Worm (Caenorhabditis elegans) whole organism, late embryonic: Measurements from ENCODE around the gene B0024.11.

Experiments used
- C08G9.2 ChIP-seq: sonication (generic microtip); optimal IDR thresholded peaks from 2 replicates; lab custom pipeline; 2016; ENCODE audit warnings: mild to moderate bottlenecking, missing genetic modification characterization, moderate library complexity, missing compliant biosample characterization
- C38D4.7 ChIP-seq: fragments of 200-800 bp; sonication (Bioruptor generic); optimal IDR thresholded peaks from 2 replicates; lab custom pipeline; 2018; ENCODE audit warnings: mild to moderate bottlenecking, missing genetic modification characterization, moderate library complexity, missing compliant biosample characterization
- K09A11.1 ChIP-seq: sonication (generic microtip); optimal IDR thresholded peaks from 2 replicates; lab custom pipeline; 2017; ENCODE audit warnings: antibody characterized with exemption, mild to moderate bottlenecking, missing genetic modification characterization, missing compliant biosample characterization; ENCODE audit not compliant: insufficient read depth
- ahr-1 ChIP-seq: sonication (generic microtip); optimal IDR thresholded peaks from 2 replicates; lab custom pipeline; 2016; ENCODE audit warnings: missing genetic modification characterization, missing compliant biosample characterization
- ama-1 ChIP-seq: fragments of 150-350 bp; optimal IDR thresholded peaks from 2 replicates; lab custom pipeline; 2014
- ceh-18 ChIP-seq: sonication (generic microtip); optimal IDR thresholded peaks from 2 replicates; lab custom pipeline; 2016; ENCODE audit warnings: missing genetic modification characterization, missing compliant biosample characterization
- ceh-19 ChIP-seq: fragments of 200-800 bp; sonication (Bioruptor generic); optimal IDR thresholded peaks from 2 replicates; lab custom pipeline; 2018; ENCODE audit warnings: mild to moderate bottlenecking, missing genetic modification characterization, missing compliant biosample characterization
- ceh-2 ChIP-seq: sonication (generic microtip); optimal IDR thresholded peaks from 2 replicates; lab custom pipeline; 2016; ENCODE audit warnings: missing genotype, missing genetic modification characterization, missing compliant biosample characterization
- ceh-22 ChIP-seq: sonication (generic microtip); optimal IDR thresholded peaks from 2 replicates; lab custom pipeline; 2017; ENCODE audit warnings: missing biosample characterization, missing genetic modification characterization
- ceh-24 ChIP-seq: sonication (generic microtip); optimal IDR thresholded peaks from 2 replicates; lab custom pipeline; 2016; ENCODE audit warnings: mild to moderate bottlenecking, missing genetic modification characterization, missing compliant biosample characterization
- ceh-34 ChIP-seq: sonication (generic microtip); optimal IDR thresholded peaks from 2 replicates; lab custom pipeline; 2016; ENCODE audit warnings: mild to moderate bottlenecking, missing genetic modification characterization, missing compliant biosample characterization
- ceh-48 ChIP-seq: sonication (generic microtip); optimal IDR thresholded peaks from 2 replicates; lab custom pipeline; 2016; ENCODE audit warnings: missing genetic modification characterization, inconsistent platforms, missing compliant biosample characterization
- ceh-6 ChIP-seq: fragments of 200-800 bp; sonication (Bioruptor generic); optimal IDR thresholded peaks from 2 replicates; lab custom pipeline; 2018; ENCODE audit warnings: mild to moderate bottlenecking, missing genetic modification characterization, missing compliant biosample characterization
- ceh-9 ChIP-seq: sonication (generic microtip); optimal IDR thresholded peaks from 2 replicates; lab custom pipeline; 2016; ENCODE audit warnings: mild to moderate bottlenecking, missing genetic modification characterization, inconsistent platforms, missing compliant biosample characterization
- dmd-4 ChIP-seq: sonication (generic microtip); optimal IDR thresholded peaks from 2 replicates; lab custom pipeline; 2016; ENCODE audit warnings: borderline replicate concordance, missing genetic modification characterization, missing compliant biosample characterization
- dve-1 ChIP-seq: sonication (generic microtip); optimal IDR thresholded peaks from 2 replicates; lab custom pipeline; 2017; ENCODE audit warnings: antibody characterized with exemption, mild to moderate bottlenecking, missing genetic modification characterization, missing compliant biosample characterization
- elt-2 ChIP-seq: sonication (generic microtip); optimal IDR thresholded peaks from 2 replicates; lab custom pipeline; 2016; ENCODE audit warnings: missing genetic modification reagents, missing genetic modification characterization, missing compliant biosample characterization
- elt-4 ChIP-seq: sonication (generic microtip); optimal IDR thresholded peaks from 2 replicates; lab custom pipeline; 2016; ENCODE audit warnings: missing genetic modification characterization, missing compliant biosample characterization
- eyg-1 ChIP-seq: sonication (generic microtip); optimal IDR thresholded peaks from 2 replicates; lab custom pipeline; 2016; ENCODE audit warnings: missing genotype, missing genetic modification characterization, missing compliant biosample characterization
- fkh-10 ChIP-seq: fragments of 150-350 bp; optimal IDR thresholded peaks from 2 replicates; lab custom pipeline; 2014; ENCODE audit warnings: missing biosample characterization, missing genetic modification reagents, missing genetic modification characterization
- gmeb-2 ChIP-seq: sonication (generic microtip); optimal IDR thresholded peaks from 2 replicates; lab custom pipeline; 2016; ENCODE audit warnings: missing genetic modification characterization, inconsistent platforms, missing compliant biosample characterization
- hlh-6 ChIP-seq: sonication (generic microtip); optimal IDR thresholded peaks from 2 replicates; lab custom pipeline; 2016; ENCODE audit warnings: missing genotype, missing genetic modification characterization, missing compliant biosample characterization
- madf-2 ChIP-seq: sonication (generic microtip); optimal IDR thresholded peaks from 2 replicates; lab custom pipeline; 2017; ENCODE audit warnings: missing genetic modification characterization, missing compliant biosample characterization
- nhr-11 ChIP-seq: fragments of 150-350 bp; optimal IDR thresholded peaks from 2 replicates; lab custom pipeline; 2014; ENCODE audit warnings: missing biosample characterization, missing genetic modification characterization
- pat-9 ChIP-seq: fragments of 200-800 bp; sonication (Bioruptor generic); optimal IDR thresholded peaks from 2 replicates; lab custom pipeline; 2018; ENCODE audit warnings: mild to moderate bottlenecking, missing genetic modification characterization, moderate library complexity, missing compliant biosample characterization
- pha-2 ChIP-seq: sonication (generic microtip); optimal IDR thresholded peaks from 2 replicates; lab custom pipeline; 2017; ENCODE audit warnings: mild to moderate bottlenecking, missing genetic modification characterization, missing compliant biosample characterization
- pqm-1 ChIP-seq: sonication (generic microtip); optimal IDR thresholded peaks from 2 replicates; lab custom pipeline; 2016; ENCODE audit warnings: missing genetic modification characterization, missing compliant biosample characterization
- ref-2 ChIP-seq: sonication (generic microtip); optimal IDR thresholded peaks from 2 replicates; lab custom pipeline; 2016; ENCODE audit warnings: missing genetic modification characterization, missing compliant biosample characterization
- rnt-1 ChIP-seq: sonication (generic microtip); optimal IDR thresholded peaks from 2 replicates; lab custom pipeline; 2016; ENCODE audit warnings: missing genetic modification characterization, missing compliant biosample characterization
- sdc-2 ChIP-seq: sonication (generic microtip); optimal IDR thresholded peaks from 2 replicates; lab custom pipeline; 2016; ENCODE audit warnings: missing genotype, missing genetic modification characterization, missing compliant biosample characterization
- sox-4 ChIP-seq: sonication (generic microtip); optimal IDR thresholded peaks from 2 replicates; lab custom pipeline; 2017; ENCODE audit warnings: mild to moderate bottlenecking, missing genetic modification characterization, inconsistent platforms, missing compliant biosample characterization
- syd-9 ChIP-seq: sonication (generic microtip); optimal IDR thresholded peaks from 2 replicates; lab custom pipeline; 2016; ENCODE audit warnings: mild to moderate bottlenecking, missing genetic modification characterization, moderate library complexity, missing compliant biosample characterization
- unc-3 ChIP-seq, 2 experiments: fragments of 200-800 bp in 1 of 2; sonication (Bioruptor generic) in 1 of 2; sonication (generic microtip) in 1 of 2; conservative IDR thresholded peaks in 1 of 2; optimal IDR thresholded peaks in 1 of 2; 2 replicates each; pipeline versions ENCODE4 v1.3.6 to Lab custom; 2016 to 2022; ENCODE audit warnings: missing compliant biosample characterization in 2 of 2, missing genetic modification characterization in 2 of 2, missing genetic modification reagents in 1 of 2
- unc-55 ChIP-seq: sonication (generic microtip); optimal IDR thresholded peaks from 2 replicates; lab custom pipeline; 2017; ENCODE audit warnings: missing biosample characterization, missing genetic modification reagents, missing genetic modification characterization
- unc-86 ChIP-seq: sonication (generic microtip); optimal IDR thresholded peaks from 2 replicates; lab custom pipeline; 2016; ENCODE audit warnings: missing genetic modification characterization, missing compliant biosample characterization
- ztf-16 ChIP-seq: sonication (generic microtip); optimal IDR thresholded peaks from 2 replicates; lab custom pipeline; 2017; ENCODE audit warnings: missing genetic modification characterization, missing compliant biosample characterization

The B0024.11 gene

DNA sequence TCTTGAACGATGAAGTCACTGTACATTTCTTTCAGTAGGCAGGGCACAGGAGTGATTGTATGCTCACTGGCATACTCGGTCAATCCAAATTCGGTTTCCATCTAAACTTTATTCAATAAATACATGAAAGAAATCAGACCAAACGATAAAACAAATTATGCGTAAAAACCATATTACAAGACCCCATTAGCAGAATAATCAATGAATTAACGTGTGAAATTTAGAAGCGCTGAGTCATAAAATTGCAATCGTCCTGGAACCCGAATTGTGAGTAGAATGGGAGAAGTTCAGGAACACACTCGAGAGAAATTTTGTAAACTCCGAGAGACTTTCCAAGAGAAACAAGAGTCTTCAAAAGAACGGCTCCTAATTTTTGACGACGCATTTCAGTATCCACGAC is at the start of gene B0024.11:
B0024.11 (minus strand) TSS at position 101 of the 400 bp plus-strand sequence.
- TF ChIP-seq ceh-2 (no peak), dmd-4 (tag; lab: Kevin White, UChicago) (no peak), madf-2 (tag; lab: Kevin White, UChicago) (no peak), ceh-22 (tag; lab: Kevin White, UChicago) (no peak), gmeb-2 (tag; lab: Kevin White, UChicago) (no peak), dve-1 (tag; lab: Kevin White, UChicago) (no peak), ceh-9 (tag; lab: Kevin White, UChicago) (no peak), ref-2 (tag; lab: Kevin White, UChicago) (no peak), ahr-1 (tag; lab: Kevin White, UChicago) (no peak), ceh-6 (GFP tag; lab: Kevin White, UChicago) (no peak), elt-2 (tag; lab: Kevin White, UChicago) (no peak), nhr-11 (tag; lab: Kevin White, UChicago) (no peak), ama-1 (lab: Kevin White, UChicago) (no peak), ztf-16 (tag; lab: Kevin White, UChicago) (no peak)

DNA sequence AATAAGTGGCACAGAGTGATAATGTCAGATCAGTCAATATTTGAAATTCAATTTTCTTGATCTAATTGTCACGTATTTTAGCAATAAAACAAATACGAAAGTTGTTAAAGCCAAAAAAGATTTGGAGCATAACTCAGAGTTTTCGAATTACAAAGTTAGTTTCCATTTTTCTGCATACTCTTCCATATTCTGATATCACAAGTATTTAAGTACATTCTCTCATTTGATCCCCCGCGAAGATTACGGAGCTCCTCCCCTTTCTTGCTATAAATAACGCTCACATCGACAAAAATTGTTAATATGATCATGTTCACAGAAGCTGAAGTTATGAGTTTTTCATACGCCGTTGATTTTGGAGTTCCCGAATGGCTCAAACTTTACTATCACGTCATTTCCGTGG is 48.9 kb upstream of the B0024.11 start, which contains the start of gene sri-20:
sri-20 (plus strand) TSS at position 301 of the 400 bp plus-strand sequence.
- TF ChIP-seq ceh-9 (tag; lab: Kevin White, UChicago) (no peak), ceh-2 (no peak), unc-86 (tag; lab: Kevin White, UChicago) (no peak), K09A11.1 (tag; lab: Kevin White, UChicago) (no peak), C38D4.7 (GFP tag; lab: Kevin White, UChicago) (no peak), ceh-48 (no peak), nhr-11 (tag; lab: Kevin White, UChicago) (no peak), syd-9 (no peak), dve-1 (tag; lab: Kevin White, UChicago) (no peak), rnt-1 (no peak), ceh-24 (tag; lab: Kevin White, UChicago) (no peak), pat-9 (tag; lab: Kevin White, UChicago) (no peak), ceh-6 (GFP tag; lab: Kevin White, UChicago) (no peak), hlh-6 (tag; lab: Kevin White, UChicago) (no peak), eyg-1 (tag; lab: Kevin White, UChicago) (no peak), sox-4 (tag; lab: Kevin White, UChicago) (no peak), ceh-34 (tag; lab: Kevin White, UChicago) (no peak), pqm-1 (no peak)
- TF ChIP-seq, all 69 proteins: peak for 0

DNA sequence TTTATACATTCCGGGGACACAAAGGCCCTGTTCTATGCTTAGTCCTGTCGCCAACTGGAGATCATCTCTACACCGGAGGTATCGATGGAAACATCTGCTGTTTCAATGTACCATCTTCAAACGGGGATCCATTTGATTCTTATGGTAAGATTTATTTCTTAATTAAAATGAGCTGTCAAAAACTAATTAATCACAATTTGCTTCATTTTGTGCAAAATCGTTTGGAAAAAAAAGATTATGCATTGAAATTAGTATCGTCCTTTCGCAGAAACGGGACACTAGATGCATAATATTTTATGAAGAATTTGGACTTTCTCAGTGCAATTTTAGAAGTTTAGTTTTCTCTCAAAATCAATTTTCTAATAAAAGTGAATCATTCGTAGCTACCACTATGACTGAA is 44.5 kb upstream of the B0024.11 start:
- no peak for TF ChIP-seq ceh-18
- TF ChIP-seq ceh-34 (tag; lab: Kevin White, UChicago) = no peak
- no peak for TF ChIP-seq unc-3 (GFP tag; conservative IDR thresholded peaks at IDR 0.05; lab: Robert Waterston, UW)
- no peak for TF ChIP-seq unc-3 (tag; optimal IDR thresholded peaks at IDR 0.05; lab: Kevin White, UChicago)
- no peak for TF ChIP-seq rnt-1
- TF ChIP-seq pat-9 (tag; lab: Kevin White, UChicago) = no peak
- no peak for TF ChIP-seq ama-1 (lab: Kevin White, UChicago)
- TF ChIP-seq C08G9.2 (tag; lab: Kevin White, UChicago) = no peak
- TF ChIP-seq pha-2 = no peak
- TF ChIP-seq ahr-1 (tag; lab: Kevin White, UChicago) = no peak
- no peak for TF ChIP-seq ceh-24 (tag; lab: Kevin White, UChicago)
- no peak for TF ChIP-seq elt-4
- no peak for TF ChIP-seq sdc-2 (tag; lab: Kevin White, UChicago)
- TF ChIP-seq unc-55 = no peak
- no peak for TF ChIP-seq eyg-1 (tag; lab: Kevin White, UChicago)
- no peak for TF ChIP-seq fkh-10 (GFP tag; lab: Kevin White, UChicago)
- no peak for TF ChIP-seq gmeb-2 (tag; lab: Kevin White, UChicago)
- no peak for TF ChIP-seq ceh-19
- TF ChIP-seq madf-2 (tag; lab: Kevin White, UChicago) = no peak
- TF ChIP-seq ztf-16 (tag; lab: Kevin White, UChicago) = no peak
- TF ChIP-seq, all 69 proteins: peak for 0
